Worm (Caenorhabditis elegans) whole organism, early embryonic: ENCODE measurements around the gene fut-1.

Experiments
- ama-1 ChIP-seq: fragments of 150-350 bp; optimal IDR thresholded peaks from 2 replicates; lab custom pipeline; 2014
- ets-7 ChIP-seq: sonication (generic microtip); optimal IDR thresholded peaks from 2 replicates; lab custom pipeline; 2016; ENCODE audit warnings: missing genotype, missing genetic modification characterization, missing compliant biosample characterization
- hnd-1 ChIP-seq: sonication (generic microtip); optimal IDR thresholded peaks from 2 replicates; lab custom pipeline; 2016; ENCODE audit warnings: missing genetic modification characterization, missing compliant biosample characterization
- sea-1 ChIP-seq: fragments of 200-800 bp; sonication (Bioruptor generic); conservative IDR thresholded peaks from 2 replicates; pipeline ENCODE4 v1.3.6; 2022; ENCODE audit warnings: missing genetic modification characterization, missing compliant biosample characterization

DNA sequence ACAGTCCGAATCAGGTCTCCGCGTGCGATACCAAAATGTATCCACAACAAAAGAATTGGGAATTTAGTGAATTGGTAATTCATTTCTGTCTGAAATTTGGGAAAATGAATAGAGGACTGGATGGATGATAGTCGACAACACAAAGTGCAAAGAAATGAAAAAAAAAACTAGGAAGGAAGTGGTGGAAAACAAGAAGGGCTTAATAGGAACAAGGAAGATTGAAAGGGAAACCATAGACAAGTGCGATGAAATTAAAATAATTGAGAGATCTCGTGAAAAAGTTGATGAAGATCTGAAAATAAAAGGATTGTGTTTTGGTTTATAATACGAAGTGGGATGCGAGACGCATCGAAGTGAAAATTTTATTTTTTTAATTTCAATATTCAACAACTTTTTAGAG is 34.7 kb upstream of the fut-1 start, which contains the start of gene F07H5.7:
- TF ChIP-seq ets-7 (no peak), sea-1 (GFP tag; lab: Robert Waterston, UW) (no peak), ama-1 (lab: Kevin White, UChicago) (no peak), hnd-1 (tag; lab: Kevin White, UChicago) (no peak)
